Worm (Caenorhabditis elegans) whole organism, early embryonic: ENCODE results near the gene dph-2.

Experiments used
- B0310.2 ChIP-seq: sonication (generic microtip); optimal IDR thresholded peaks from 2 replicates; lab custom pipeline; 2016; ENCODE audit warnings: mild to moderate bottlenecking, missing genetic modification characterization, missing compliant biosample characterization
- F13C5.2 ChIP-seq: sonication (generic microtip); optimal IDR thresholded peaks from 2 replicates; lab custom pipeline; 2017; ENCODE audit warnings: mild to moderate bottlenecking, missing genetic modification characterization, inconsistent platforms, missing compliant biosample characterization
- aly-1 ChIP-seq: sonication (generic microtip); optimal IDR thresholded peaks from 2 replicates; lab custom pipeline; 2016; ENCODE audit warnings: missing genetic modification characterization, missing compliant biosample characterization
- ama-1 ChIP-seq: fragments of 150-350 bp; optimal IDR thresholded peaks from 2 replicates; lab custom pipeline; 2014
- ceh-13 ChIP-seq: fragments of 200-800 bp; sonication (Bioruptor generic); optimal IDR thresholded peaks from 2 replicates; lab custom pipeline; 2018; ENCODE audit warnings: mild to moderate bottlenecking, missing genetic modification characterization, missing compliant biosample characterization
- ceh-36 ChIP-seq: sonication (generic microtip); optimal IDR thresholded peaks from 2 replicates; lab custom pipeline; 2016; ENCODE audit warnings: missing genetic modification characterization, inconsistent platforms, missing compliant biosample characterization
- ets-7 ChIP-seq: sonication (generic microtip); optimal IDR thresholded peaks from 2 replicates; lab custom pipeline; 2016; ENCODE audit warnings: missing genotype, missing genetic modification characterization, missing compliant biosample characterization
- flt-1 ChIP-seq: fragments of 200-800 bp; sonication (Bioruptor generic); IDR thresholded peaks from 2 replicates; pipeline ENCODE4 v1.3.6; 2022; ENCODE audit warnings: missing genetic modification characterization, missing compliant biosample characterization
- hmbx-1 ChIP-seq: sonication (generic microtip); optimal IDR thresholded peaks from 2 replicates; lab custom pipeline; 2016; ENCODE audit warnings: mild to moderate bottlenecking, missing genetic modification characterization, missing compliant biosample characterization
- hmg-4 ChIP-seq: fragments of 200-800 bp; sonication (Bioruptor generic); optimal IDR thresholded peaks from 2 replicates; lab custom pipeline; 2018; ENCODE audit warnings: mild to moderate bottlenecking, missing genetic modification characterization, missing compliant biosample characterization
- hnd-1 ChIP-seq: sonication (generic microtip); optimal IDR thresholded peaks from 2 replicates; lab custom pipeline; 2016; ENCODE audit warnings: missing genetic modification characterization, missing compliant biosample characterization
- pes-1 ChIP-seq: fragments of 200-800 bp; sonication (Bioruptor generic); IDR thresholded peaks from 2 replicates; pipeline ENCODE4 v1.3.6; 2022; ENCODE audit warnings: missing genetic modification reagents, missing genetic modification characterization, missing compliant biosample characterization
- scrt-1 ChIP-seq: fragments of 200-800 bp; sonication (Bioruptor generic); IDR thresholded peaks from 2 replicates; pipeline ENCODE4 v1.3.6; 2022; ENCODE audit warnings: missing genetic modification characterization, missing compliant biosample characterization
- sea-1 ChIP-seq: fragments of 200-800 bp; sonication (Bioruptor generic); conservative IDR thresholded peaks from 2 replicates; pipeline ENCODE4 v1.3.6; 2022; ENCODE audit warnings: missing genetic modification characterization, missing compliant biosample characterization
- tbx-11 ChIP-seq: fragments of 200-800 bp; sonication (Bioruptor generic); IDR thresholded peaks from 2 replicates; pipeline ENCODE4 v1.3.6; 2022; ENCODE audit warnings: missing genetic modification characterization, missing compliant biosample characterization
- tbx-37 ChIP-seq: fragments of 200-800 bp; sonication (Bioruptor generic); conservative IDR thresholded peaks from 2 replicates; pipeline ENCODE4 v1.3.6; 2022; ENCODE audit warnings: missing genetic modification reagents, missing genetic modification characterization, missing compliant biosample characterization
- tra-4 ChIP-seq: sonication (generic microtip); optimal IDR thresholded peaks from 2 replicates; lab custom pipeline; 2017; ENCODE audit warnings: missing genetic modification characterization, missing compliant biosample characterization

The dph-2 gene

ce11 chrII:10708660-10709059, 5.4 kb downstream of the dph-2 start, which contains the start of gene bli-1:
Gene bli-1 (plus strand): TSS chrII:10708960.
- TF ChIP-seq hmbx-1 (tag; lab: Kevin White, UChicago) (no peak), hmg-4 (GFP tag; lab: Kevin White, UChicago) (no peak), ceh-13 (no peak), tbx-11 (GFP tag; lab: Robert Waterston, UW) (no peak)

DNA sequence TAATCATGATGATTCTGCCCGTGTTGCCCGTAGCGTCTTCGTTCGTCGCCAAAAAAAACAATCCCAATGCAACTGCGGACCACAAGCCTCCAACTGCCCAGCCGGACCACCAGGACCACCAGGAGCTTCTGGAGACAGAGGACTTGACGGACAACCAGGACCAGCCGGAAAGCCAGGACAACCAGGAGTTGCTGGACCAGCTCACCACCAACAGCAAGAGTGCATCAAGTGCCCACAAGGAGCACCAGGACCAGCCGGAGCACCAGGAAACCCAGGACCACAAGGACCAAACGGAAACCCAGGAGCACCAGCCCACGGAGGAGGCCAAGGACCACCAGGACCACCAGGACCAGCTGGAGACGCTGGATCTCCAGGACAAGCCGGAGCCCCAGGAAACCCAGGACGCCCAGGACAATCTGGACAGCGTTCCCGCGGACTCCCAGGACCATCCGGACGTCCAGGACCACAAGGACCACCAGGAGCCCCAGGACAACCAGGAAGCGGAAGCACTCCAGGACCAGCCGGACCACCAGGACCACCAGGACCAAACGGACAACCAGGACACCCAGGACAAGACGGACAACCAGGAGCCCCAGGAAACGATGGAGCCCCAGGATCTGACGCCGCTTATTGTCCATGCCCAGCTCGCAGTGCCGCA, 6.5 kb downstream of the dph-2 start:
- TF ChIP-seq ama-1 (lab: Kevin White, UChicago) (no peak), aly-1 (no peak), sea-1 (GFP tag; lab: Robert Waterston, UW) (no peak), pes-1 (no peak), B0310.2 (no peak), ceh-13 (no peak), ets-7 (no peak), tbx-37 (GFP tag; lab: Robert Waterston, UW) (no peak), F13C5.2 (no peak), hmg-4 (GFP tag; lab: Kevin White, UChicago) (no peak), tbx-11 (GFP tag; lab: Robert Waterston, UW) (no peak)

ce11 chrII:10706901-10707300, 7.2 kb downstream of the dph-2 start, which contains the start of gene col-80:
Gene col-80 (plus strand): TSS chrII:10707201.
- TF ChIP-seq ceh-13 (no peak), B0310.2 (no peak), tra-4 (tag; lab: Kevin White, UChicago) (no peak)

DNA sequence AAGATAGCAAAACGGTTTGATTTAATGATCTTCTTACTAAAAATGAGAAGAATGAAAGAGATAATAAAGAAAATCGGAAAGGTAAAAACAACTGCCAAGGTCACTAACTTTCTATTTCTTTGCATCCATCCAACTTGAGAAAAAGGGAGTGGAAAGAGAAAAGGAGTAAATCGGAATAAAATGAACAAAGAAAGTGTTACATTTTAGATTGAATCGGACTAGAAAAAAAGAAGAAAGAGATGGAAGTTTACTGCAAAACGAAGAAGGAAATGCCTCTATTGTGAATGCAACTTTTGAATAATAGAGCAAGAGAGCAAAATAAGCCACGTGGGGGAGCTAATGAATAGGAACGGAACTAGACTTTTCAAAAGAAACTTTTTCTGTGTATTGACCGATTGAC, 8.1 kb downstream of the dph-2 start:
- TF ChIP-seq scrt-1 (GFP tag; lab: Robert Waterston, UW) (no peak), ceh-36 (tag; lab: Kevin White, UChicago) (no peak), hnd-1 (tag; lab: Kevin White, UChicago) (no peak)

- TF ChIP-seq aly-1 (no peak), hmg-4 (GFP tag; lab: Kevin White, UChicago) (no peak), ceh-36 (tag; lab: Kevin White, UChicago) (no peak), tra-4 (tag; lab: Kevin White, UChicago) (no peak), tbx-11 (GFP tag; lab: Robert Waterston, UW) (no peak), ets-7 (no peak), hmbx-1 (tag; lab: Kevin White, UChicago) (no peak), flt-1 (GFP tag; lab: Robert Waterston, UW) (no peak), sea-1 (GFP tag; lab: Robert Waterston, UW) (no peak), F13C5.2 (no peak), pes-1 (no peak), scrt-1 (GFP tag; lab: Robert Waterston, UW) (no peak), ceh-13 (no peak), B0310.2 (no peak), ama-1 (lab: Kevin White, UChicago) (no peak), hnd-1 (tag; lab: Kevin White, UChicago) (no peak), tbx-37 (GFP tag; lab: Robert Waterston, UW) (no peak)
Measured at ce11 chrII:10705347-10705996, 8.6 kb downstream of the dph-2 start.

DNA sequence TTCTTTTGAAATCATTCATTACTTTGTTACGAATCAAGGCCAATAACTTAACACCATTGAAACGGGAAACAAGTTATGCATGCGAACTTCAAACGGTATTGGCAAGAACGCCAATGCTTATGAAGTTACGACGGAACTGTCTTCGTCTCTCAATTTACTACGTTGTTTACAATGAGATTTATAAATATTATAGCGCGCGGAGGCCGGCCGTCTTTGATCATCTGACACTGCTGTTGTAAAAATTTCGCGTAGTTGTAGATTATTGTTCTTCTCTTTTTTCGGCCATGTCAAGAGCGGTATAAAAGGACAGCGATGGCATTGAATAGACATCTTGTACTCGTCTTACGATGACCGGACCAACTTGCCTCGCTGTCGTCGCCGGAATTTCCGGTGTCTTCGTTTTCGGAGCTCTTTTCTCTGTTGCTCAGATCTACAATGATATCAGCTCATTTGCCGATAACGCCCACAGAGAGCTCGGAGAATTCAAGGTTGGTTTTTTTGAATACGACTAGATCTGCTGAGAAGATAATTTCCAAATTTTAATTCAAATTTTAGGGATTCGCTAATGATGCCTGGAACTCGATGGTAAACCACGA, 9.4 kb downstream of the dph-2 start, which contains the start of gene col-39:
TSS of gene col-39 (plus strand) at position 342 of the 596 bp plus-strand sequence.
- TF ChIP-seq ets-7 (no peak), F13C5.2 (no peak), ceh-13 (no peak), tbx-37 (GFP tag; lab: Robert Waterston, UW) (no peak), hnd-1 (tag; lab: Kevin White, UChicago) (no peak), tra-4 (tag; lab: Kevin White, UChicago) (no peak), ama-1 (lab: Kevin White, UChicago) (no peak), hmg-4 (GFP tag; lab: Kevin White, UChicago) (no peak), sea-1 (GFP tag; lab: Robert Waterston, UW) (no peak), hmbx-1 (tag; lab: Kevin White, UChicago) (no peak), flt-1 (GFP tag; lab: Robert Waterston, UW) (no peak), scrt-1 (GFP tag; lab: Robert Waterston, UW) (no peak), B0310.2 (no peak), tbx-11 (GFP tag; lab: Robert Waterston, UW) (no peak), pes-1 (no peak), aly-1 (no peak), ceh-36 (tag; lab: Kevin White, UChicago) (no peak)

DNA sequence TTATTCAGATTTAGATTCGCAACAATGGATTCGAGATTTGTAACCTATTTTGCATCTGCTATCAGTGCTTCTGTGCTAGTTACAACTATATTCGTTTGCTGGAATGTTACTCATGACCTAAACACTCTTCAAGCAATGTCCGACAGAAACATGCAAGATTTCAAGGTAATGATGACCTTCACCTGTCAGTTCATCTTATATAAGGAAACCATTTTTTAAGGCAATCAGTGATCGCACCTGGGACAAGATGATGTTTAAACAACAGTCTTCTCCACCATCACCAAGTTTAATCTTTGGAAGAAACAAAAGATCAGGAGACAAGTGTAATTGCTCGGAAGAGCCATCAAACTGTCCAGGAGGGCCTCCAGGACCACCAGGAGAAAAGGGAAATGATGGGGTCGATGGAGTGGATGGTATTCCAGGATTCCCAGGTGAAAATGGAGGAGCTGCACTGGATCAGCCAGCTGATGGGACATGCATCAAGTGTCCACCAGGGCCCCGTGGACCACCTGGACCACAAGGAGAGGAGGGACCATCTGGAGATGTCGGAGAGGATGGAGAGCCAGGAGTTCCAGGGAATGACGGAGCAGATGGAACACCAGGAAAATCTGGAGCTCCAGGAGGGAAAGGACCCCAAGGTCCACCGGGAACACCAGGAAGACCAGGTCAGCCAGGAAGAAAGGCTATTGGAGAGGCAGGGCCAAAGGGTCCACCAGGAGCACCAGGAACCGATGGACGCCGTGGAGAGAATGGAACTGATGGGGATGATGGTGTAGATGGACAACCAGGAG, 10.3 kb downstream of the dph-2 start, which contains the start of gene col-79:
TSS of gene col-79 (plus strand) at position 20 of the 791 bp plus-strand sequence.
- TF ChIP-seq tbx-11 (GFP tag; lab: Robert Waterston, UW) (no peak), ceh-13 (no peak)
